Worm (Caenorhabditis elegans) whole organism, L1 larva: ENCODE results near the gene ptc-3.

Experiments used
- C16A3.4 ChIP-seq: fragments of 150-350 bp; optimal IDR thresholded peaks from 2 replicates; lab custom pipeline; 2014; ENCODE audit warnings: missing biosample characterization, missing genetic modification characterization
- aha-1 ChIP-seq: fragments of 150-350 bp; optimal IDR thresholded peaks from 2 replicates; lab custom pipeline; 2014; ENCODE audit warnings: missing biosample characterization, missing genetic modification characterization
- aly-2 ChIP-seq: fragments of 150-350 bp; optimal IDR thresholded peaks from 2 replicates; lab custom pipeline; 2014; ENCODE audit warnings: missing biosample characterization, missing genetic modification characterization
- ama-1 ChIP-seq: fragments of 150-350 bp; optimal IDR thresholded peaks from 2 replicates; lab custom pipeline; 2014
- ceh-63 ChIP-seq: fragments of 200-800 bp; sonication (Bioruptor generic); optimal IDR thresholded peaks from 2 replicates; lab custom pipeline; 2018; ENCODE audit warnings: mild to moderate bottlenecking, missing genetic modification characterization, missing compliant biosample characterization
- ceh-8 ChIP-seq: fragments of 200-800 bp; sonication (Bioruptor generic); optimal IDR thresholded peaks from 2 replicates; lab custom pipeline; 2018; ENCODE audit warnings: mild to moderate bottlenecking, missing genetic modification characterization, moderate library complexity, missing compliant biosample characterization
- ceh-82 ChIP-seq, 3 experiments: fragments of 150-350 bp in 1 of 3; sonication (generic microtip) in 2 of 3; optimal IDR thresholded peaks; 2 replicates each; lab custom pipeline; 2014 to 2017; ENCODE audit warnings: missing biosample characterization in 3 of 3, missing genetic modification characterization in 3 of 3
- ceh-88 ChIP-seq: fragments of 200-800 bp; sonication (Bioruptor generic); IDR thresholded peaks from 2 replicates; pipeline ENCODE4 v1.3.6; 2022; ENCODE audit warnings: missing genetic modification characterization, missing compliant biosample characterization
- ceh-90 ChIP-seq: sonication (generic microtip); optimal IDR thresholded peaks from 2 replicates; lab custom pipeline; 2016; ENCODE audit warnings: missing genetic modification characterization, missing compliant biosample characterization
- dpl-1 ChIP-seq, 3 experiments: fragments of 150-350 bp in 2 of 3; sonication (generic microtip) in 1 of 3; optimal IDR thresholded peaks; 2 replicates each; lab custom pipeline; 2014 to 2017; ENCODE audit warnings: missing biosample characterization in 3 of 3, missing genetic modification characterization in 3 of 3, missing genetic modification reagents in 3 of 3
- dsc-1 ChIP-seq: sonication (generic microtip); optimal IDR thresholded peaks from 2 replicates; lab custom pipeline; 2016; ENCODE audit warnings: mild to moderate bottlenecking, missing genetic modification characterization, missing compliant biosample characterization
- efl-3 ChIP-seq: fragments of 200-800 bp; sonication (Bioruptor generic); optimal IDR thresholded peaks from 2 replicates; lab custom pipeline; 2018; ENCODE audit warnings: mild to moderate bottlenecking, missing genetic modification characterization, missing compliant biosample characterization
- egl-13 ChIP-seq: sonication (generic microtip); optimal IDR thresholded peaks from 2 replicates; lab custom pipeline; 2016; ENCODE audit warnings: missing genotype, missing genetic modification reagents, missing genetic modification characterization, missing compliant biosample characterization
- egl-27 ChIP-seq, 2 experiments: fragments of 150-350 bp in 1 of 2; sonication (generic microtip); optimal IDR thresholded peaks; 3 replicates each; lab custom pipeline; 2017 to 2018; ENCODE audit warnings: missing biosample characterization in 2 of 2, missing genetic modification characterization in 2 of 2, missing genetic modification reagents in 2 of 2
- elt-3 ChIP-seq, 6 experiments: fragments of 150-350 bp in 1 of 6; sonication (generic microtip); optimal IDR thresholded peaks; 2 replicates each; lab custom pipeline; 2017 to 2018; ENCODE audit warnings: missing biosample characterization in 6 of 6, missing genetic modification characterization in 6 of 6, inconsistent platforms in 1 of 6
- ets-5 ChIP-seq: fragments of 200-800 bp; sonication (Bioruptor generic); IDR thresholded peaks from 2 replicates; pipeline ENCODE4 v1.3.6; 2022; ENCODE audit warnings: missing genetic modification characterization, missing compliant biosample characterization
- fkh-10 ChIP-seq: sonication (generic microtip); optimal IDR thresholded peaks from 2 replicates; lab custom pipeline; 2017; ENCODE audit warnings: missing biosample characterization, missing genetic modification reagents, missing genetic modification characterization
- fkh-4 ChIP-seq: sonication (generic microtip); optimal IDR thresholded peaks from 2 replicates; lab custom pipeline; 2016; ENCODE audit warnings: missing compliant biosample characterization, missing genetic modification characterization, borderline replicate concordance
- fkh-8 ChIP-seq: sonication (generic microtip); optimal IDR thresholded peaks from 2 replicates; lab custom pipeline; 2016; ENCODE audit warnings: mild to moderate bottlenecking, missing genetic modification characterization, missing compliant biosample characterization
- grh-1 ChIP-seq: fragments of 200-800 bp; sonication (Bioruptor generic); IDR thresholded peaks from 2 replicates; pipeline ENCODE4 v1.3.6; 2022; ENCODE audit warnings: missing genetic modification reagents, missing genetic modification characterization, missing compliant biosample characterization
- hpl-2 ChIP-seq: fragments of 150-350 bp; optimal IDR thresholded peaks from 2 replicates; lab custom pipeline; 2014; ENCODE audit warnings: missing biosample characterization, missing genetic modification reagents, missing genetic modification characterization
- isw-1 ChIP-seq: fragments of 200-800 bp; sonication (Bioruptor generic); IDR thresholded peaks from 2 replicates; pipeline ENCODE4 v1.3.6; 2022; ENCODE audit warnings: missing genetic modification characterization, missing compliant biosample characterization
- jun-1 ChIP-seq: fragments of 150-350 bp; optimal IDR thresholded peaks from 2 replicates; lab custom pipeline; 2014; ENCODE audit warnings: missing biosample characterization, missing genetic modification reagents, missing genetic modification characterization
- lin-14 ChIP-seq: fragments of 200-800 bp; sonication (Bioruptor generic); optimal IDR thresholded peaks from 2 replicates; lab custom pipeline; 2018; ENCODE audit warnings: mild to moderate bottlenecking, missing genetic modification characterization, moderate library complexity, missing compliant biosample characterization
- lin-15B ChIP-seq: fragments of 150-350 bp; sonication (generic microtip); optimal IDR thresholded peaks from 3 replicates; lab custom pipeline; 2014; ENCODE audit warnings: missing biosample characterization, missing genetic modification characterization
- lin-35 ChIP-seq, 2 experiments: fragments of 150-350 bp; optimal IDR thresholded peaks; 2 replicates each; lab custom pipeline; 2014; ENCODE audit warnings: missing biosample characterization in 2 of 2, missing genetic modification characterization in 2 of 2, missing genetic modification reagents in 2 of 2
- lin-39 ChIP-seq: fragments of 150-350 bp; optimal IDR thresholded peaks from 2 replicates; lab custom pipeline; 2014; ENCODE audit warnings: missing biosample characterization, missing genetic modification reagents, missing genetic modification characterization
- lsy-2 ChIP-seq, 2 experiments: fragments of 150-350 bp; optimal IDR thresholded peaks; 2 replicates each; lab custom pipeline; 2014; ENCODE audit warnings: missing biosample characterization in 2 of 2, missing genetic modification characterization in 2 of 2
- mab-9 ChIP-seq: fragments of 200-800 bp; sonication (Bioruptor generic); IDR thresholded peaks from 2 replicates; pipeline ENCODE4 v1.3.6; 2022; ENCODE audit warnings: missing genetic modification reagents, missing genetic modification characterization, missing compliant biosample characterization
- mdl-1 ChIP-seq, 2 experiments: fragments of 150-350 bp; optimal IDR thresholded peaks; 2 replicates each; lab custom pipeline; 2014 to 2017; ENCODE audit warnings: missing biosample characterization in 2 of 2, missing genetic modification characterization in 2 of 2, inconsistent platforms in 1 of 2
- nhr-19 ChIP-seq: fragments of 200-800 bp; sonication (Bioruptor generic); conservative IDR thresholded peaks from 2 replicates; pipeline ENCODE4 v1.3.6; 2022; ENCODE audit warnings: missing genetic modification characterization, missing compliant biosample characterization
- nhr-237 ChIP-seq: fragments of 150-350 bp; optimal IDR thresholded peaks from 2 replicates; lab custom pipeline; 2014; ENCODE audit warnings: missing biosample characterization, missing genetic modification characterization
- nhr-28 ChIP-seq: fragments of 150-350 bp; optimal IDR thresholded peaks from 2 replicates; lab custom pipeline; 2014; ENCODE audit warnings: missing biosample characterization, missing genetic modification characterization
- nhr-71 ChIP-seq: sonication (generic microtip); optimal IDR thresholded peaks from 2 replicates; lab custom pipeline; 2016; ENCODE audit warnings: mild to moderate bottlenecking, missing genetic modification characterization, moderate library complexity, missing compliant biosample characterization
- nhr-76 ChIP-seq: sonication (generic microtip); optimal IDR thresholded peaks from 2 replicates; lab custom pipeline; 2017; ENCODE audit warnings: missing biosample characterization, missing genetic modification characterization
- nhr-84 ChIP-seq: sonication (generic microtip); optimal IDR thresholded peaks from 2 replicates; lab custom pipeline; 2017; ENCODE audit warnings: missing biosample characterization, missing genetic modification characterization
- nhr-90 ChIP-seq: sonication (generic microtip); optimal IDR thresholded peaks from 2 replicates; lab custom pipeline; 2016; ENCODE audit warnings: mild to moderate bottlenecking, missing genetic modification characterization, missing compliant biosample characterization; ENCODE audit not compliant: poor library complexity
- pag-3 ChIP-seq: sonication (generic microtip); optimal IDR thresholded peaks from 2 replicates; lab custom pipeline; 2017; ENCODE audit warnings: missing genetic modification characterization, mild to moderate bottlenecking, missing compliant biosample characterization, antibody characterized with exemption, borderline replicate concordance; ENCODE audit not compliant: insufficient read depth
- pqm-1 ChIP-seq: sonication (generic microtip); optimal IDR thresholded peaks from 3 replicates; lab custom pipeline; 2017; ENCODE audit warnings: missing biosample characterization, missing genetic modification characterization
- skn-1 ChIP-seq: fragments of 150-350 bp; optimal IDR thresholded peaks from 2 replicates; lab custom pipeline; 2014; ENCODE audit warnings: missing biosample characterization, missing genetic modification characterization
- sox-4 ChIP-seq: sonication (generic microtip); optimal IDR thresholded peaks from 2 replicates; lab custom pipeline; 2016; ENCODE audit warnings: missing genetic modification characterization, missing compliant biosample characterization
- sup-37 ChIP-seq: fragments of 200-800 bp; sonication (Bioruptor generic); optimal IDR thresholded peaks from 2 replicates; lab custom pipeline; 2018; ENCODE audit warnings: mild to moderate bottlenecking, missing genetic modification characterization, missing compliant biosample characterization
- swsn-7 ChIP-seq: sonication (generic microtip); optimal IDR thresholded peaks from 2 replicates; lab custom pipeline; 2016; ENCODE audit warnings: missing genetic modification characterization, missing compliant biosample characterization
- tbx-2 ChIP-seq: sonication (generic microtip); optimal IDR thresholded peaks from 2 replicates; lab custom pipeline; 2016; ENCODE audit warnings: missing genetic modification characterization, missing compliant biosample characterization
- tlp-1 ChIP-seq: fragments of 150-350 bp; optimal IDR thresholded peaks from 2 replicates; lab custom pipeline; 2014; ENCODE audit warnings: missing biosample characterization, missing genetic modification characterization
- unc-130 ChIP-seq: fragments of 150-350 bp; optimal IDR thresholded peaks from 2 replicates; lab custom pipeline; 2017; ENCODE audit warnings: missing biosample characterization, missing genetic modification characterization, inconsistent platforms
- unc-30 ChIP-seq: sonication (generic microtip); optimal IDR thresholded peaks from 2 replicates; lab custom pipeline; 2017; ENCODE audit warnings: missing biosample characterization, missing genetic modification characterization
- unc-98 ChIP-seq: fragments of 200-800 bp; sonication (Bioruptor generic); IDR thresholded peaks from 2 replicates; pipeline ENCODE4 v1.3.6; 2022; ENCODE audit warnings: missing genetic modification characterization, missing compliant biosample characterization
- vab-15 ChIP-seq: sonication (generic microtip); optimal IDR thresholded peaks from 2 replicates; lab custom pipeline; 2017; ENCODE audit warnings: missing genotype, mild to moderate bottlenecking, missing genetic modification characterization, missing compliant biosample characterization
- zip-4 ChIP-seq: fragments of 200-800 bp; sonication (Bioruptor generic); optimal IDR thresholded peaks from 2 replicates; lab custom pipeline; 2018; ENCODE audit warnings: mild to moderate bottlenecking, missing genetic modification characterization, moderate library complexity, missing compliant biosample characterization
- ztf-4 ChIP-seq: fragments of 150-350 bp; optimal IDR thresholded peaks from 2 replicates; lab custom pipeline; 2014; ENCODE audit warnings: missing biosample characterization, missing genetic modification characterization

Gene ptc-3

DNA sequence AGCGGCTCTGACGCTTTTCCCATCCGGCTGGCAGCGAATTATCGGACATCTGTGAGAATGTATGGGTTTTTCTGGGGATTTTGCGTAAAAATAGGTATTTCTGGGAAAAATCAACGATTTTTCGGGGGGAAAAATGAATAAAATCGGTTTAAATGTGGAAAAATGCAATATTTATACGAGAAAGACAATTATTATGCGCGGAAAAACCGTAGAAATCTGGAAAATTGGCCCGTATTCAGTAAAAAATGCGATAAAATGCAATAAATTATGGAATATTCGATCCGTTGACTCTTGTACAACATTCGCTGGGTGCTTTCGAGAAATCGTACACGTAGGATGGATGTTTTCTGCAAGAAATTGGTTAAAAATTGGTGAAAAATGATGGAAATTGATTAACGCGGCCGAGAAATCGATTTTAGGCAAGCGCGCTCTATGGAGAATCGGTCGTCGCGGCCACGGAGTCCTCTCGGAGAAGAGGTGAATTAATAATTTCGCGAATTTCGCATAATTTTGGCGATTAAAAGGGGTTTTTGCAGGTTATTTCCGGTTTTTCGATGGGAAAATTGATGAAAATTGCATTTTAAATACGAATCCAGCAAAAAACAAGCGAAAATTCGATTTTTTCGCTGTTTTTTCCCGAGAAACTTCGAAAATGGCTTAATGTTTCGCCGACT lies 36.7 kb upstream of the ptc-3 start, which contains the start of gene pinn-1 (continued):
- TF ChIP-seq egl-13 (tag; lab: Kevin White, UChicago) (peak; percentile 97), fkh-8 (tag; lab: Kevin White, UChicago) (peak; percentile 96), tlp-1 (tag; lab: Kevin White, UChicago) (no peak), dpl-1 (GFP tag; optimal IDR thresholded peaks at IDR 0.05; lab: Kevin White, UChicago) (peak; percentile 78 to 84 (median 83)), isw-1 (GFP tag; lab: Robert Waterston, UW) (peak; percentile 88), nhr-19 (GFP tag; lab: Robert Waterston, UW) (peak; percentile 92), fkh-4 (tag; lab: Kevin White, UChicago) (peak; percentile 99), ets-5 (GFP tag; lab: Robert Waterston, UW) (no peak), mab-9 (GFP tag; lab: Robert Waterston, UW) (peak; percentile 95), swsn-7 (tag; lab: Kevin White, UChicago) (peak; percentile 93), ztf-4 (peak; percentile 56), jun-1 (tag; lab: Kevin White, UChicago) (peak; percentile 77), C16A3.4 (peak; percentile 90), unc-98 (peak; percentile 94), hpl-2 (GFP tag; lab: Kevin White, UChicago) (peak; percentile 56), ceh-82 (tag; optimal IDR thresholded peaks at IDR 0.05; lab: Kevin White, UChicago) (peak; percentile 95 to 98 (median 95)), sox-4 (tag; lab: Kevin White, UChicago) (peak; percentile 95), aly-2 (peak; percentile 61), ceh-63 (peak; percentile 55), lin-39 (tag; lab: Kevin White, UChicago) (peak; percentile 81), nhr-28 (tag; lab: Kevin White, UChicago) (no peak), lsy-2 (tag; optimal IDR thresholded peaks at IDR 0.05; lab: Kevin White, UChicago) (peak; percentile 90 to 91), ceh-88 (peak; percentile 79), dsc-1 (tag; lab: Kevin White, UChicago) (peak; percentile 97), lin-14 (GFP tag; lab: Kevin White, UChicago) (peak; percentile 92), sup-37 (GFP tag; lab: Kevin White, UChicago) (peak; percentile 83), nhr-71 (tag; lab: Kevin White, UChicago) (peak; percentile 96), lin-15B (tag; lab: Kevin White, UChicago) (peak; percentile 94), ama-1 (lab: Kevin White, UChicago) (no peak), skn-1 (tag; lab: Kevin White, UChicago) (peak; percentile 84), nhr-237 (tag; lab: Kevin White, UChicago) (peak; percentile 53), elt-3 (tag; optimal IDR thresholded peaks at IDR 0.05; lab: Kevin White, UChicago) (peak in 2 of 6 experiments; percentile 74 to 76), fkh-10 (peak; percentile 75), grh-1 (GFP tag; lab: Robert Waterston, UW) (peak; percentile 90), tbx-2 (peak; percentile 95), lin-35 (GFP tag; optimal IDR thresholded peaks at IDR 0.05; lab: Kevin White, UChicago) (peak; percentile 85 to 87), ceh-8 (GFP tag; lab: Kevin White, UChicago) (peak; percentile 85), pag-3 (no peak), egl-27 (tag; optimal IDR thresholded peaks at IDR 0.05; lab: Kevin White, UChicago) (no peak), unc-30 (tag; lab: Kevin White, UChicago) (no peak), unc-130 (tag; lab: Kevin White, UChicago) (peak; percentile 94), aha-1 (tag; lab: Kevin White, UChicago) (no peak), efl-3 (GFP tag; lab: Kevin White, UChicago) (peak; percentile 89), pqm-1 (tag; lab: Kevin White, UChicago) (peak; percentile 49), zip-4 (GFP tag; lab: Kevin White, UChicago) (peak; percentile 85), vab-15 (peak; percentile 97), nhr-90 (tag; lab: Kevin White, UChicago) (peak; percentile 98), nhr-76 (tag; lab: Kevin White, UChicago) (no peak), ceh-90 (peak; percentile 97), mdl-1 (tag; optimal IDR thresholded peaks at IDR 0.05; lab: Kevin White, UChicago) (peak in 1 of 2 experiments; percentile 79), nhr-84 (tag; lab: Kevin White, UChicago) (no peak)
